Fruit fly (Drosophila melanogaster) whole organism, embryonic: ENCODE results near the gene Rpn11.

Experiments used
- Abd-B ChIP-seq: fragments of 200-800 bp; sonication (Bioruptor generic); optimal IDR thresholded peaks from 2 replicates; lab custom pipeline; 2018; ENCODE audit warnings: missing biosample characterization, mild to moderate bottlenecking, missing genetic modification characterization, moderate library complexity
- CG10366 ChIP-seq: fragments of 200-800 bp; sonication (Bioruptor generic); IDR thresholded peaks from 2 replicates; pipeline ENCODE4 v1.3.6; 2022; ENCODE audit warnings: missing biosample characterization, missing genetic modification characterization
- CG10543 ChIP-seq: fragments of 200-800 bp; sonication (Bioruptor generic); optimal IDR thresholded peaks from 3 replicates; lab custom pipeline; 2017; ENCODE audit warnings: missing biosample characterization, mild to moderate bottlenecking, missing genetic modification characterization, moderate library complexity
- CG11560 ChIP-seq: fragments of 200-800 bp; sonication (Bioruptor generic); IDR thresholded peaks from 3 replicates; pipeline ENCODE4 v1.3.6; 2022; ENCODE audit warnings: missing biosample characterization, missing genetic modification characterization
- CG1233 ChIP-seq: fragments of 200-800 bp; sonication (Bioruptor generic); optimal IDR thresholded peaks from 4 replicates; lab custom pipeline; 2018; ENCODE audit warnings: missing biosample characterization, mild to moderate bottlenecking, missing genetic modification characterization
- CG12769 ChIP-seq: fragments of 200-800 bp; sonication (Bioruptor generic); optimal IDR thresholded peaks from 2 replicates; lab custom pipeline; 2019; ENCODE audit warnings: missing biosample characterization, mild to moderate bottlenecking, missing genetic modification characterization, moderate library complexity
- CG13775 ChIP-seq: fragments of 200-800 bp; sonication (Bioruptor generic); optimal IDR thresholded peaks from 3 replicates; lab custom pipeline; 2017; ENCODE audit warnings: missing biosample characterization, mild to moderate bottlenecking, missing genetic modification characterization
- CG13894 ChIP-seq: fragments of 200-800 bp; sonication (Bioruptor generic); optimal IDR thresholded peaks from 3 replicates; lab custom pipeline; 2018; ENCODE audit warnings: missing biosample characterization, mild to moderate bottlenecking, missing genetic modification characterization, moderate library complexity
- CG14441 ChIP-seq: fragments of 200-800 bp; sonication (Bioruptor generic); IDR thresholded peaks from 2 replicates; pipeline ENCODE4 v1.3.6; 2022; ENCODE audit warnings: missing biosample characterization, missing genetic modification characterization
- CG14667 ChIP-seq: fragments of 200-800 bp; sonication (Bioruptor generic); IDR thresholded peaks from 2 replicates; pipeline ENCODE4 v1.3.6; 2022; ENCODE audit warnings: missing biosample characterization, missing genetic modification characterization
- CG15011 ChIP-seq: fragments of 200-800 bp; sonication (Bioruptor generic); optimal IDR thresholded peaks from 3 replicates; lab custom pipeline; 2018; ENCODE audit warnings: missing biosample characterization, mild to moderate bottlenecking, missing genetic modification characterization
- CG1602 ChIP-seq: fragments of 200-800 bp; sonication (Bioruptor generic); optimal IDR thresholded peaks from 3 replicates; lab custom pipeline; 2016; ENCODE audit warnings: missing biosample characterization, missing genetic modification characterization
- CG16815 ChIP-seq: fragments of 200-800 bp; sonication (Bioruptor generic); optimal IDR thresholded peaks from 3 replicates; lab custom pipeline; 2017; ENCODE audit warnings: missing biosample characterization, mild to moderate bottlenecking, missing genetic modification characterization
- CG17361 ChIP-seq: fragments of 200-800 bp; sonication (Bioruptor generic); IDR thresholded peaks from 3 replicates; pipeline ENCODE4 v1.3.6; 2022; ENCODE audit warnings: missing biosample characterization, missing genetic modification characterization
- CG17568 ChIP-seq: fragments of 200-800 bp; sonication (Bioruptor generic); optimal IDR thresholded peaks from 2 replicates; lab custom pipeline; 2018; ENCODE audit warnings: missing biosample characterization, mild to moderate bottlenecking, missing genetic modification characterization, moderate library complexity
- CG2116 ChIP-seq: fragments of 200-800 bp; sonication (Bioruptor generic); optimal IDR thresholded peaks from 3 replicates; lab custom pipeline; 2018; ENCODE audit warnings: missing biosample characterization, mild to moderate bottlenecking, missing genetic modification characterization
- CG2120 ChIP-seq: fragments of 200-800 bp; sonication (Bioruptor generic); optimal IDR thresholded peaks from 3 replicates; lab custom pipeline; 2016; ENCODE audit warnings: missing biosample characterization, missing genetic modification characterization
- CG30020 ChIP-seq: fragments of 200-800 bp; optimal IDR thresholded peaks from 2 replicates; lab custom pipeline; 2019; ENCODE audit warnings: missing biosample characterization, mild to moderate bottlenecking, missing genetic modification characterization, moderate library complexity
- CG3407 ChIP-seq: fragments of 200-800 bp; sonication (Bioruptor generic); optimal IDR thresholded peaks from 2 replicates; lab custom pipeline; 2018; ENCODE audit warnings: missing biosample characterization, mild to moderate bottlenecking, missing genetic modification characterization
- CG43689 ChIP-seq: fragments of 200-800 bp; sonication (Bioruptor generic); IDR thresholded peaks from 2 replicates; pipeline ENCODE4 v1.3.6; 2022; ENCODE audit warnings: missing biosample characterization, missing genetic modification characterization
- CG4404 ChIP-seq: fragments of 200-800 bp; sonication (Bioruptor generic); IDR thresholded peaks from 2 replicates; pipeline ENCODE4 v1.3.6; 2022; ENCODE audit warnings: missing biosample characterization, missing genetic modification characterization
- CG6175 ChIP-seq: fragments of 200-800 bp; sonication (Bioruptor generic); IDR thresholded peaks from 3 replicates; pipeline ENCODE4 v1.3.6; 2022; ENCODE audit warnings: missing biosample characterization, missing genetic modification characterization
- CG7839 ChIP-seq: fragments of 200-800 bp; sonication (Bioruptor generic); optimal IDR thresholded peaks from 3 replicates; lab custom pipeline; 2018; ENCODE audit warnings: missing biosample characterization, mild to moderate bottlenecking, missing genetic modification characterization, moderate library complexity
- CG9437 ChIP-seq: fragments of 200-800 bp; sonication (Bioruptor generic); optimal IDR thresholded peaks from 2 replicates; lab custom pipeline; 2018; ENCODE audit warnings: missing biosample characterization, mild to moderate bottlenecking, missing genetic modification characterization
- CG9932 ChIP-seq: fragments of 200-800 bp; sonication (Bioruptor generic); IDR thresholded peaks from 2 replicates; pipeline ENCODE4 v1.3.6; 2022; ENCODE audit warnings: missing biosample characterization, missing genetic modification characterization
- CrebB ChIP-seq: fragments of 200-800 bp; sonication (Bioruptor generic); optimal IDR thresholded peaks from 3 replicates; lab custom pipeline; 2018; ENCODE audit warnings: missing biosample characterization, mild to moderate bottlenecking, missing genetic modification characterization
- Drgx ChIP-seq: fragments of 200-800 bp; sonication (Bioruptor generic); IDR thresholded peaks from 2 replicates; pipeline ENCODE4 v1.3.6; 2022; ENCODE audit warnings: missing biosample characterization, missing genetic modification characterization
- ERR ChIP-seq: fragments of 200-800 bp; sonication (Bioruptor generic); optimal IDR thresholded peaks from 2 replicates; lab custom pipeline; 2016; ENCODE audit warnings: missing biosample characterization, missing genetic modification characterization
- Ets65A ChIP-seq: fragments of 200-800 bp; sonication (Bioruptor generic); peaks from one replicate; lab custom pipeline; 2016; ENCODE audit warnings: missing biosample characterization, missing genetic modification characterization
- HLH3B ChIP-seq: fragments of 200-800 bp; sonication (Bioruptor generic); IDR thresholded peaks from 2 replicates; pipeline ENCODE4 v1.3.6; 2022; ENCODE audit warnings: missing biosample characterization, missing genetic modification characterization
- Hand ChIP-seq: fragments of 200-800 bp; sonication (Bioruptor generic); optimal IDR thresholded peaks from 2 replicates; lab custom pipeline; 2017; ENCODE audit warnings: mild to moderate bottlenecking, missing biosample characterization, missing genetic modification reagents, missing genetic modification characterization
- Max ChIP-seq: fragments of 200-800 bp; sonication (Bioruptor generic); optimal IDR thresholded peaks from 2 replicates; lab custom pipeline; 2016; ENCODE audit warnings: missing biosample characterization, mild to moderate bottlenecking, missing genetic modification characterization
- NC2β ChIP-seq: fragments of 200-800 bp; sonication (Bioruptor generic); optimal IDR thresholded peaks from 2 replicates; lab custom pipeline; 2016; ENCODE audit warnings: missing biosample characterization, missing genetic modification characterization
- Ptx1 ChIP-seq: fragments of 200-800 bp; sonication (Bioruptor generic); IDR thresholded peaks from 2 replicates; pipeline ENCODE4 v1.3.6; 2022; ENCODE audit warnings: missing biosample characterization, missing genetic modification characterization
- Rx ChIP-seq: fragments of 200-800 bp; sonication (Bioruptor generic); IDR thresholded peaks from 2 replicates; pipeline ENCODE4 v1.3.6; 2022; ENCODE audit warnings: missing biosample characterization, missing genetic modification characterization
- Tbp ChIP-seq: fragments of >200 bp; optimal IDR thresholded peaks from 2 replicates; lab custom pipeline; 2018; ENCODE audit warnings: missing biosample characterization, missing genetic modification characterization
- br ChIP-seq: fragments of >200 bp; optimal IDR thresholded peaks from 2 replicates; lab custom pipeline; 2017
- da ChIP-seq: fragments of 200-800 bp; sonication (Bioruptor generic); optimal IDR thresholded peaks from 2 replicates; lab custom pipeline; 2016; ENCODE audit warnings: missing biosample characterization, missing genetic modification characterization
- danr ChIP-seq: fragments of 200-800 bp; sonication (Bioruptor generic); IDR thresholded peaks from 2 replicates; pipeline ENCODE4 v1.3.6; 2022; ENCODE audit warnings: missing biosample characterization, missing genetic modification characterization
- dysf ChIP-seq: fragments of 200-800 bp; sonication (Bioruptor generic); IDR thresholded peaks from 3 replicates; pipeline ENCODE4 v1.3.6; 2022; ENCODE audit warnings: missing biosample characterization, missing genetic modification characterization
- gce ChIP-seq: fragments of 200-800 bp; sonication (Bioruptor generic); IDR thresholded peaks from 3 replicates; pipeline ENCODE4 v1.3.6; 2022; ENCODE audit warnings: missing biosample characterization, missing genetic modification characterization
- gem ChIP-seq: fragments of 200-800 bp; sonication (Bioruptor generic); optimal IDR thresholded peaks from 2 replicates; lab custom pipeline; 2019; ENCODE audit warnings: missing biosample characterization, mild to moderate bottlenecking, missing genetic modification characterization, moderate library complexity
- p53 ChIP-seq: fragments of 200-800 bp; sonication (Bioruptor generic); optimal IDR thresholded peaks from 2 replicates; lab custom pipeline; 2016; ENCODE audit warnings: missing biosample characterization, missing genetic modification characterization
- ro ChIP-seq: fragments of 200-800 bp; sonication (Bioruptor generic); IDR thresholded peaks from 2 replicates; pipeline ENCODE4 v1.3.6; 2022; ENCODE audit warnings: missing biosample characterization, missing genetic modification characterization
- sens-2 ChIP-seq: fragments of 200-800 bp; sonication (Bioruptor generic); IDR thresholded peaks from 2 replicates; pipeline ENCODE4 v1.3.6; 2022; ENCODE audit warnings: missing biosample characterization, missing genetic modification characterization
- seq ChIP-seq: fragments of 200-800 bp; sonication (Bioruptor generic); IDR thresholded peaks from 2 replicates; pipeline ENCODE4 v1.3.6; 2022; ENCODE audit warnings: missing biosample characterization, missing genetic modification characterization
- tap ChIP-seq: fragments of 200-800 bp; optimal IDR thresholded peaks from 3 replicates; lab custom pipeline; 2019; ENCODE audit warnings: missing biosample characterization, mild to moderate bottlenecking, missing genetic modification characterization, moderate library complexity
- tin ChIP-seq: fragments of 200-800 bp; sonication (Bioruptor generic); optimal IDR thresholded peaks from 3 replicates; lab custom pipeline; 2016; ENCODE audit warnings: missing biosample characterization, missing genetic modification characterization
- vnd ChIP-seq: fragments of 200-800 bp; sonication (Bioruptor generic); IDR thresholded peaks from 3 replicates; pipeline ENCODE4 v1.3.6; 2022; ENCODE audit warnings: missing biosample characterization, missing genetic modification characterization; ENCODE audit not compliant: partially characterized antibody
- vvl ChIP-seq: fragments of 200-800 bp; sonication (Bioruptor generic); IDR thresholded peaks from 2 replicates; pipeline ENCODE4 v1.3.6; 2022; ENCODE audit warnings: missing biosample characterization, missing genetic modification characterization
- zfh1 ChIP-seq: fragments of 200-800 bp; sonication (Bioruptor generic); IDR thresholded peaks from 3 replicates; pipeline ENCODE4 v1.3.6; 2022; ENCODE audit warnings: missing biosample characterization, missing genetic modification characterization

The Rpn11 gene

DNA sequence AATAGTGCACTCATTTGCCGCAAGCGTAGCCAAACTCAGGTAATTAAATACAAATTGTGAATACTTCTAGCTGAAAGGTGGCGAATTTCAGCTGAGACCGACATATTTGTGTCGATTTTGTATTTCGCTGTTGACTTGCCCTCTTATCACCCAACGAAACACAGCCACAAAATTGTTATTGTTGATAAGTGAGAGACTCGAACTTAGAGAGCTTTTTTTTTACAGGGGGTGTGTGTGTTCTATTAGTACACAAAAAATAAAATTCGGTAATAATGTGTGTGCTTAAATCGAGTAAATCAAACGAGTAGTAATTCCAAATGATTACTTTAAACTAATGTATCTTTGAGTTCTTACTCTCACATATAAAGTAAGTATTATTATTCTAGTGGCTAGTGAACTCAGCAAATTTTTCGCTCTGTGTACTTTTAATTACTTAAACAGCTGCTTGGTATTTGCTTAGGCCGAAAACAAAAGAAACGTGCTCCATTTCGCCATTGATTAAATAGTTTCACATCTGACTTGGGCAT lies 1.4 kb upstream of the Rpn11 start (continued):
- no peak for TF ChIP-seq vnd (GFP tag; lab: Robert Waterston, UW)
- TF ChIP-seq CG6175: no peak
- TF ChIP-seq CG17568 (GFP tag; lab: Kevin White, UChicago): peak; percentile 7
- TF ChIP-seq vvl: peak; percentile 82
- peak; percentile 42; the same call in 1 of the 2 replicates for TF ChIP-seq CG14441 (GFP tag; lab: Robert Waterston, UW)
- TF ChIP-seq Abd-B (GFP tag; lab: Kevin White, UChicago): peak; percentile 51
- peak; percentile 42; the same call in 1 of the 2 replicates for TF ChIP-seq sens-2
- no peak for TF ChIP-seq CG30020 (tag; lab: Kevin White, UChicago)
- TF ChIP-seq gce (GFP tag; lab: Robert Waterston, UW): 0 out of 3 replicates have a peak, but pooled peaks have one; percentile 29
- TF ChIP-seq danr (GFP tag; lab: Robert Waterston, UW): peak; percentile 49; the same call in 1 of the 2 replicates
- peak; percentile 80 for TF ChIP-seq CG9932
- TF ChIP-seq NC2β: peak; percentile 28
- TF ChIP-seq CG1602 (GFP tag; lab: Kevin White, UChicago): peak; percentile 40
- no peak for TF ChIP-seq Tbp (GFP tag; lab: Kevin White, UChicago)
- peak; percentile 61 for TF ChIP-seq tap (tag; lab: Kevin White, UChicago)
- no peak for TF ChIP-seq ro (GFP tag; lab: Robert Waterston, UW)
- peak; percentile 59 for TF ChIP-seq CG13894 (tag; lab: Kevin White, UChicago)
- no peak for TF ChIP-seq br (lab: Kevin White, UChicago)
- TF ChIP-seq ERR: peak; percentile 47
- TF ChIP-seq CG7839 (tag; lab: Kevin White, UChicago): peak; percentile 80
- peak; percentile 73 for TF ChIP-seq CG10543 (GFP tag; lab: Kevin White, UChicago)
- TF ChIP-seq CG12769: peak; percentile 61
- TF ChIP-seq CG16815 (GFP tag; lab: Kevin White, UChicago): peak; percentile 1
- 0 out of 2 replicates have a peak, but pooled peaks have one; percentile 36 for TF ChIP-seq CG43689
- TF ChIP-seq Ptx1 (GFP tag; lab: Robert Waterston, UW): peak; percentile 73
- TF ChIP-seq da (GFP tag; lab: Kevin White, UChicago): peak; percentile 51
- peak; percentile 45 for TF ChIP-seq Hand
- peak; percentile 82 for TF ChIP-seq HLH3B (GFP tag; lab: Robert Waterston, UW)
- TF ChIP-seq CG2120 (GFP tag; lab: Kevin White, UChicago): peak; percentile 88
- peak; percentile 51 for TF ChIP-seq CG10366 (GFP tag; lab: Robert Waterston, UW)
- no peak for TF ChIP-seq CG14667
- TF ChIP-seq Ets65A (GFP tag; lab: Kevin White, UChicago): peak; percentile 88
- no peak for TF ChIP-seq CG4404
- TF ChIP-seq tin (GFP tag; lab: Kevin White, UChicago): peak; percentile 49
- peak; percentile 58 for TF ChIP-seq Rx (GFP tag; lab: Robert Waterston, UW)
- peak; percentile 47 for TF ChIP-seq CG3407 (GFP tag; lab: Kevin White, UChicago)
- peak; percentile 25 for TF ChIP-seq Max (GFP tag; lab: Kevin White, UChicago)
- no peak for TF ChIP-seq CG2116 (GFP tag; lab: Kevin White, UChicago)
- peak; percentile 60 for TF ChIP-seq CG17361 (GFP tag; lab: Robert Waterston, UW)
- peak; percentile 52 for TF ChIP-seq CG1233 (GFP tag; lab: Kevin White, UChicago)
- peak; percentile 58 for TF ChIP-seq CrebB (tag; lab: Kevin White, UChicago)
- peak; percentile 77 for TF ChIP-seq seq (GFP tag; lab: Robert Waterston, UW)
- TF ChIP-seq CG9437 (GFP tag; lab: Kevin White, UChicago): peak; percentile 49
- peak; percentile 68 for TF ChIP-seq p53
- no peak for TF ChIP-seq Drgx
- peak; percentile 35; the same call in 1 of the 3 replicates for TF ChIP-seq CG11560 (tag; lab: Robert Waterston, UW)
- peak; percentile 79 for TF ChIP-seq dysf (GFP tag; lab: Robert Waterston, UW)
- TF ChIP-seq zfh1: peak; percentile 51; the same call in 1 of the 3 replicates
- peak; percentile 53 for TF ChIP-seq CG15011 (GFP tag; lab: Kevin White, UChicago)
- TF ChIP-seq CG13775 (GFP tag; lab: Kevin White, UChicago): peak; percentile 35
- TF ChIP-seq gem (tag; lab: Kevin White, UChicago): peak; percentile 79
